Fruit fly (Drosophila melanogaster) whole organism, prepupa: Measurements from ENCODE around the gene spn-B.

Experiments
- CG11294 ChIP-seq: fragments of 200-800 bp; sonication (Bioruptor generic); IDR thresholded peaks from 2 replicates; pipeline ENCODE4 v1.3.6; 2022; ENCODE audit warnings: missing biosample characterization, missing genetic modification characterization
- CG32006 ChIP-seq: fragments of 200-800 bp; sonication (Bioruptor generic); optimal IDR thresholded peaks from 3 replicates; lab custom pipeline; 2017; ENCODE audit warnings: missing biosample characterization, mild to moderate bottlenecking, missing genetic modification characterization
- CG9139 ChIP-seq: fragments of 200-800 bp; sonication (Bioruptor generic); optimal IDR thresholded peaks from 3 replicates; lab custom pipeline; 2017; ENCODE audit warnings: missing biosample characterization, mild to moderate bottlenecking, missing genetic modification characterization
- Eip93F ChIP-seq: fragments of 200-800 bp; sonication (Bioruptor generic); optimal IDR thresholded peaks from 2 replicates; lab custom pipeline; 2016; ENCODE audit warnings: missing biosample characterization, mild to moderate bottlenecking, missing genetic modification characterization
- fd85E ChIP-seq: fragments of 200-800 bp; sonication (Bioruptor generic); optimal IDR thresholded peaks from 3 replicates; lab custom pipeline; 2016; ENCODE audit warnings: missing biosample characterization, missing genetic modification characterization
- net ChIP-seq: fragments of 200-800 bp; sonication (Bioruptor generic); optimal IDR thresholded peaks from 3 replicates; lab custom pipeline; 2016; ENCODE audit warnings: missing biosample characterization, missing genetic modification characterization

dm6 chr3R:14369481-14370198 lies 41.8 kb downstream of the spn-B start:
- TF ChIP-seq CG11294 (no peak), Eip93F (GFP tag; lab: Kevin White, UChicago) (no peak), net (GFP tag; lab: Kevin White, UChicago) (no peak), CG32006 (GFP tag; lab: Kevin White, UChicago) (no peak), CG9139 (GFP tag; lab: Kevin White, UChicago) (no peak), fd85E (GFP tag; lab: Kevin White, UChicago) (no peak)
